Worm (Caenorhabditis elegans) whole organism, mixed stage, embryonic: ENCODE measurements around the gene arrd-5.

ENCODE experiments used
- ces-1 ChIP-seq: fragments of 150-350 bp; optimal IDR thresholded peaks from 2 replicates; lab custom pipeline; 2014; ENCODE audit warnings: missing biosample characterization, missing genetic modification reagents, missing genetic modification characterization
- elt-3 ChIP-seq: fragments of 150-350 bp; optimal IDR thresholded peaks from 2 replicates; lab custom pipeline; 2014; ENCODE audit warnings: missing biosample characterization, missing genetic modification characterization
- mep-1 ChIP-seq: fragments of 150-350 bp; optimal IDR thresholded peaks from 2 replicates; lab custom pipeline; 2017; ENCODE audit warnings: missing biosample characterization, missing genetic modification reagents, missing genetic modification characterization, inconsistent platforms
- nhr-12 ChIP-seq: fragments of 150-350 bp; optimal IDR thresholded peaks from 2 replicates; lab custom pipeline; 2014; ENCODE audit warnings: missing biosample characterization, missing genetic modification characterization
- nhr-28 ChIP-seq: fragments of 150-350 bp; optimal IDR thresholded peaks from 2 replicates; lab custom pipeline; 2014; ENCODE audit warnings: missing biosample characterization, missing genetic modification characterization
- nhr-76 ChIP-seq: sonication (generic microtip); optimal IDR thresholded peaks from 2 replicates; lab custom pipeline; 2017; ENCODE audit warnings: missing biosample characterization, missing genetic modification characterization
- snpc-4 ChIP-seq: fragments of 150-350 bp; optimal IDR thresholded peaks from 2 replicates; lab custom pipeline; 2014; ENCODE audit warnings: missing biosample characterization, missing genetic modification characterization
- unc-120 ChIP-seq: sonication (generic microtip); optimal IDR thresholded peaks from 2 replicates; lab custom pipeline; 2017; ENCODE audit warnings: missing genetic modification characterization, missing compliant biosample characterization; ENCODE audit not compliant: poor library complexity, severe bottlenecking

- TF ChIP-seq nhr-28 (tag; lab: Kevin White, UChicago) = no peak
- TF ChIP-seq unc-120 (tag; lab: Kevin White, UChicago) = no peak
- no peak for TF ChIP-seq snpc-4 (tag; lab: Kevin White, UChicago)
- no peak for TF ChIP-seq nhr-76 (tag; lab: Kevin White, UChicago)
- no peak for TF ChIP-seq nhr-12
- no peak for TF ChIP-seq ces-1 (GFP tag; lab: Kevin White, UChicago)
- no peak for TF ChIP-seq elt-3
- no peak for TF ChIP-seq mep-1
These were observed 31.7 kb upstream of the arrd-5 start, which contains the start of gene cyp-13A7 for ce11 chrII:9803320-9803719.
